Worm (Caenorhabditis elegans): ENCODE data around the gene T03F7.6.

- TF ChIP-seq lsy-2 (tag; optimal IDR thresholded peaks at IDR 0.05), result no peak
- no peak for TF ChIP-seq sptf-1 (tag; optimal IDR thresholded peaks at IDR 0.05)
- no peak for TF ChIP-seq nhr-76 (tag; optimal IDR thresholded peaks at IDR 0.05)
- no peak for TF ChIP-seq lin-13 (tag; optimal IDR thresholded peaks at IDR 0.05)
- TF ChIP-seq nhr-2 (tag; optimal IDR thresholded peaks at IDR 0.05), result no peak
- no peak for TF ChIP-seq unc-62 (GFP tag; optimal IDR thresholded peaks at IDR 0.05)
- TF ChIP-seq nhr-12 (tag; optimal IDR thresholded peaks at IDR 0.05), result no peak
- TF ChIP-seq mep-1 (tag; optimal IDR thresholded peaks at IDR 0.05), result no peak
- TF ChIP-seq pha-4 (tag; optimal IDR thresholded peaks at IDR 0.05), result no peak
- TF ChIP-seq tbx-8 (GFP tag; optimal IDR thresholded peaks at IDR 0.05), result no peak
- no peak for TF ChIP-seq elt-1 (tag; optimal IDR thresholded peaks at IDR 0.05; ENCODE audit: borderline replicate concordance, insufficient read depth)
These were observed 42.1 kb upstream of the T03F7.6 start, which contains the start of gene srsx-33 for ce11 chrV:11252429-11252828.
